Worm (Caenorhabditis elegans) whole organism, early embryonic: ENCODE measurements around the gene emre-1.

Experiments used
- B0310.2 ChIP-seq: sonication (generic microtip); optimal IDR thresholded peaks from 2 replicates; lab custom pipeline; 2016; ENCODE audit warnings: mild to moderate bottlenecking, missing genetic modification characterization, missing compliant biosample characterization
- F13C5.2 ChIP-seq: sonication (generic microtip); optimal IDR thresholded peaks from 2 replicates; lab custom pipeline; 2017; ENCODE audit warnings: mild to moderate bottlenecking, missing genetic modification characterization, inconsistent platforms, missing compliant biosample characterization
- aly-1 ChIP-seq: sonication (generic microtip); optimal IDR thresholded peaks from 2 replicates; lab custom pipeline; 2016; ENCODE audit warnings: missing genetic modification characterization, missing compliant biosample characterization
- ama-1 ChIP-seq: fragments of 150-350 bp; optimal IDR thresholded peaks from 2 replicates; lab custom pipeline; 2014
- ceh-13 ChIP-seq: fragments of 200-800 bp; sonication (Bioruptor generic); optimal IDR thresholded peaks from 2 replicates; lab custom pipeline; 2018; ENCODE audit warnings: mild to moderate bottlenecking, missing genetic modification characterization, missing compliant biosample characterization
- ceh-36 ChIP-seq: sonication (generic microtip); optimal IDR thresholded peaks from 2 replicates; lab custom pipeline; 2016; ENCODE audit warnings: missing genetic modification characterization, inconsistent platforms, missing compliant biosample characterization
- ets-7 ChIP-seq: sonication (generic microtip); optimal IDR thresholded peaks from 2 replicates; lab custom pipeline; 2016; ENCODE audit warnings: missing genotype, missing genetic modification characterization, missing compliant biosample characterization
- flt-1 ChIP-seq: fragments of 200-800 bp; sonication (Bioruptor generic); IDR thresholded peaks from 2 replicates; pipeline ENCODE4 v1.3.6; 2022; ENCODE audit warnings: missing genetic modification characterization, missing compliant biosample characterization
- hmbx-1 ChIP-seq: sonication (generic microtip); optimal IDR thresholded peaks from 2 replicates; lab custom pipeline; 2016; ENCODE audit warnings: mild to moderate bottlenecking, missing genetic modification characterization, missing compliant biosample characterization
- hmg-4 ChIP-seq: fragments of 200-800 bp; sonication (Bioruptor generic); optimal IDR thresholded peaks from 2 replicates; lab custom pipeline; 2018; ENCODE audit warnings: mild to moderate bottlenecking, missing genetic modification characterization, missing compliant biosample characterization
- hnd-1 ChIP-seq: sonication (generic microtip); optimal IDR thresholded peaks from 2 replicates; lab custom pipeline; 2016; ENCODE audit warnings: missing genetic modification characterization, missing compliant biosample characterization
- pes-1 ChIP-seq: fragments of 200-800 bp; sonication (Bioruptor generic); IDR thresholded peaks from 2 replicates; pipeline ENCODE4 v1.3.6; 2022; ENCODE audit warnings: missing genetic modification reagents, missing genetic modification characterization, missing compliant biosample characterization
- scrt-1 ChIP-seq: fragments of 200-800 bp; sonication (Bioruptor generic); IDR thresholded peaks from 2 replicates; pipeline ENCODE4 v1.3.6; 2022; ENCODE audit warnings: missing genetic modification characterization, missing compliant biosample characterization
- sea-1 ChIP-seq: fragments of 200-800 bp; sonication (Bioruptor generic); conservative IDR thresholded peaks from 2 replicates; pipeline ENCODE4 v1.3.6; 2022; ENCODE audit warnings: missing genetic modification characterization, missing compliant biosample characterization
- tbx-11 ChIP-seq: fragments of 200-800 bp; sonication (Bioruptor generic); IDR thresholded peaks from 2 replicates; pipeline ENCODE4 v1.3.6; 2022; ENCODE audit warnings: missing genetic modification characterization, missing compliant biosample characterization
- tbx-37 ChIP-seq: fragments of 200-800 bp; sonication (Bioruptor generic); conservative IDR thresholded peaks from 2 replicates; pipeline ENCODE4 v1.3.6; 2022; ENCODE audit warnings: missing genetic modification reagents, missing genetic modification characterization, missing compliant biosample characterization
- tra-4 ChIP-seq: sonication (generic microtip); optimal IDR thresholded peaks from 2 replicates; lab custom pipeline; 2017; ENCODE audit warnings: missing genetic modification characterization, missing compliant biosample characterization

The emre-1 gene

ce11 chrX:15003891-15004550 lies 24.5 kb downstream of the emre-1 start, which contains the start of gene slc-25A18.1:
TSS of gene slc-25A18.1 (minus strand) at chrX:15003941.
- TF ChIP-seq F13C5.2 (tag; lab: Kevin White, UChicago) (no peak), tbx-11 (no peak), ama-1 (lab: Kevin White, UChicago) (no peak), pes-1 (GFP tag; lab: Robert Waterston, UW) (no peak), hmbx-1 (tag; lab: Kevin White, UChicago) (no peak), tbx-37 (GFP tag; lab: Robert Waterston, UW) (no peak)

- TF ChIP-seq tbx-37 (GFP tag; lab: Robert Waterston, UW) (no peak), sea-1 (GFP tag; lab: Robert Waterston, UW) (no peak), ama-1 (lab: Kevin White, UChicago) (no peak), ceh-36 (tag; lab: Kevin White, UChicago) (no peak), pes-1 (GFP tag; lab: Robert Waterston, UW) (no peak), flt-1 (GFP tag; lab: Robert Waterston, UW) (no peak), F13C5.2 (tag; lab: Kevin White, UChicago) (no peak), tra-4 (tag; lab: Kevin White, UChicago) (no peak), hnd-1 (no peak), scrt-1 (GFP tag; lab: Robert Waterston, UW) (no peak)
Observed at ce11 chrX:15006847-15007358, 27.4 kb downstream of the emre-1 start, which contains the start of gene ergi-2. TSS of gene ergi-2 (minus strand) at chrX:15007308.

- no peak for TF ChIP-seq F13C5.2 (tag; lab: Kevin White, UChicago)
- TF ChIP-seq tbx-11: no peak
- TF ChIP-seq aly-1 (tag; lab: Kevin White, UChicago): no peak
Observed at ce11 chrX:15008697-15009096, 29.2 kb downstream of the emre-1 start.

ce11 chrX:15010941-15011340 lies 31.5 kb downstream of the emre-1 start:
- no peak for TF ChIP-seq ets-7 (tag; lab: Kevin White, UChicago)
- TF ChIP-seq tbx-37 (GFP tag; lab: Robert Waterston, UW): no peak
- no peak for TF ChIP-seq tbx-11
- no peak for TF ChIP-seq pes-1 (GFP tag; lab: Robert Waterston, UW)
- TF ChIP-seq flt-1 (GFP tag; lab: Robert Waterston, UW): no peak
- no peak for TF ChIP-seq scrt-1 (GFP tag; lab: Robert Waterston, UW)
- no peak for TF ChIP-seq ceh-13 (GFP tag; lab: Kevin White, UChicago)
- no peak for TF ChIP-seq sea-1 (GFP tag; lab: Robert Waterston, UW)
- TF ChIP-seq F13C5.2 (tag; lab: Kevin White, UChicago): no peak

ce11 chrX:15011526-15012274 lies 32.2 kb downstream of the emre-1 start:
- TF ChIP-seq ama-1 (lab: Kevin White, UChicago): no peak
- TF ChIP-seq ets-7 (tag; lab: Kevin White, UChicago): no peak
- no peak for TF ChIP-seq tbx-11
- no peak for TF ChIP-seq tbx-37 (GFP tag; lab: Robert Waterston, UW)
- TF ChIP-seq hnd-1: no peak
- TF ChIP-seq hmbx-1 (tag; lab: Kevin White, UChicago): no peak

- no peak for TF ChIP-seq scrt-1 (GFP tag; lab: Robert Waterston, UW)
- no peak for TF ChIP-seq aly-1 (tag; lab: Kevin White, UChicago)
- no peak for TF ChIP-seq sea-1 (GFP tag; lab: Robert Waterston, UW)
- TF ChIP-seq B0310.2 (tag; lab: Kevin White, UChicago): no peak
- no peak for TF ChIP-seq hmg-4 (GFP tag; lab: Kevin White, UChicago)
- TF ChIP-seq ceh-36 (tag; lab: Kevin White, UChicago): no peak
- TF ChIP-seq hnd-1: no peak
- no peak for TF ChIP-seq tbx-37 (GFP tag; lab: Robert Waterston, UW)
- no peak for TF ChIP-seq ceh-13 (GFP tag; lab: Kevin White, UChicago)
- no peak for TF ChIP-seq hmbx-1 (tag; lab: Kevin White, UChicago)
- no peak for TF ChIP-seq tra-4 (tag; lab: Kevin White, UChicago)
- TF ChIP-seq pes-1 (GFP tag; lab: Robert Waterston, UW): no peak
- TF ChIP-seq tbx-11: no peak
- TF ChIP-seq ama-1 (lab: Kevin White, UChicago): no peak
- no peak for TF ChIP-seq flt-1 (GFP tag; lab: Robert Waterston, UW)
- TF ChIP-seq ets-7 (tag; lab: Kevin White, UChicago): no peak
- TF ChIP-seq F13C5.2 (tag; lab: Kevin White, UChicago): no peak
Observed at ce11 chrX:15013941-15014453, 34.5 kb downstream of the emre-1 start.

- TF ChIP-seq tra-4 (tag; lab: Kevin White, UChicago) (no peak), aly-1 (tag; lab: Kevin White, UChicago) (no peak), B0310.2 (tag; lab: Kevin White, UChicago) (no peak), ceh-36 (tag; lab: Kevin White, UChicago) (no peak), tbx-37 (GFP tag; lab: Robert Waterston, UW) (no peak), tbx-11 (no peak), sea-1 (GFP tag; lab: Robert Waterston, UW) (no peak), F13C5.2 (tag; lab: Kevin White, UChicago) (no peak), hnd-1 (no peak), hmg-4 (GFP tag; lab: Kevin White, UChicago) (no peak), scrt-1 (GFP tag; lab: Robert Waterston, UW) (no peak), flt-1 (GFP tag; lab: Robert Waterston, UW) (no peak), ceh-13 (GFP tag; lab: Kevin White, UChicago) (no peak), pes-1 (GFP tag; lab: Robert Waterston, UW) (no peak), ama-1 (lab: Kevin White, UChicago) (no peak)
Observed at ce11 chrX:15016102-15016501, 36.6 kb downstream of the emre-1 start.
